Worm (Caenorhabditis elegans) whole organism, L4/young adult: Measurements from ENCODE around the gene pals-39.

Source experiments
- W03F9.2 ChIP-seq: fragments of 150-350 bp; optimal IDR thresholded peaks from 2 replicates; lab custom pipeline; 2014; ENCODE audit warnings: missing biosample characterization, missing genetic modification characterization
- dao-5 ChIP-seq: sonication (generic microtip); optimal IDR thresholded peaks from 2 replicates; lab custom pipeline; 2016; ENCODE audit warnings: missing genotype, missing genetic modification characterization, moderate library complexity, missing compliant biosample characterization
- him-1 ChIP-seq: sonication (generic microtip); optimal IDR thresholded peaks from 2 replicates; lab custom pipeline; 2016; ENCODE audit warnings: missing genotype, missing genetic modification reagents, missing genetic modification characterization, missing compliant biosample characterization

- no peak for TF ChIP-seq him-1
- TF ChIP-seq dao-5, result no peak
- TF ChIP-seq W03F9.2 (tag; lab: Kevin White, UChicago), result no peak
Observed at ce11 chrV:12408996-12409395, 34.7 kb downstream of the pals-39 start.
